Fruit fly (Drosophila melanogaster) whole organism: ENCODE results near the gene RpL4.

Experiments
- CG8478 ChIP-seq: fragments of >200 bp; optimal IDR thresholded peaks from 2 replicates; lab custom pipeline; 2018; ENCODE audit warnings: inconsistent platforms
- EcR ChIP-seq, 2 experiments: fragments of >200 bp; optimal IDR thresholded peaks; 2 replicates each; lab custom pipeline; 2017; ENCODE audit warnings: missing biosample characterization in 2 of 2, missing genetic modification characterization in 2 of 2, missing genetic modification reagents in 2 of 2
- psq ChIP-seq: fragments of >200 bp; optimal IDR thresholded peaks from 2 replicates; lab custom pipeline; 2017

DNA sequence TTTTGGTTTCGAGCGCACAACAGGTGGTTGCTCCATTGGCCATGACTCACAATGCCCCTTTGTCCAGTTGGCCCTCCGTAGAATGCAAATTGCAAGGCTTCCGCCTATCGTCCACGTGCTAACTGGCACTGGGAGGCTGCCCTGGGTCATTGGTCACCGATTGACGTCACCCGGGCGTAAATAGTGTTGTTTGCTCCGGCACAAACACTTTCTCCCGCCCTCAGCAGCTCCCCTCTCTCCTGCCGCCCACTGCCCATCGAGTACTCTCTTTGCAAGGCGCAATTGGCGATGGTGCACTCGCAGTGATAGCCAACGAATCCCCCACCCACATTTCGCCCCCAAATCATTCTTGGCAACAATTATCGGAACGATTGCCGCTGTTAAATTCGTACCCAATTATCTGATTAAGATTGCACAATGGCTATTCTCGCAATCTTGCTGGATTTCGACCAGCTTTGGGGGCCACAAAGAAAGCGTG is 4.2 kb downstream of the RpL4 start:
- no peak for TF ChIP-seq EcR (GFP tag; optimal IDR thresholded peaks at IDR 0.05; lab: Kevin White, UChicago)
- TF ChIP-seq psq: no peak
- TF ChIP-seq CG8478 (lab: Kevin White, UChicago): no peak
